Comparison of ENCODE assay signal across 1 fruit fly cellular context in the genomic region with DNA sequence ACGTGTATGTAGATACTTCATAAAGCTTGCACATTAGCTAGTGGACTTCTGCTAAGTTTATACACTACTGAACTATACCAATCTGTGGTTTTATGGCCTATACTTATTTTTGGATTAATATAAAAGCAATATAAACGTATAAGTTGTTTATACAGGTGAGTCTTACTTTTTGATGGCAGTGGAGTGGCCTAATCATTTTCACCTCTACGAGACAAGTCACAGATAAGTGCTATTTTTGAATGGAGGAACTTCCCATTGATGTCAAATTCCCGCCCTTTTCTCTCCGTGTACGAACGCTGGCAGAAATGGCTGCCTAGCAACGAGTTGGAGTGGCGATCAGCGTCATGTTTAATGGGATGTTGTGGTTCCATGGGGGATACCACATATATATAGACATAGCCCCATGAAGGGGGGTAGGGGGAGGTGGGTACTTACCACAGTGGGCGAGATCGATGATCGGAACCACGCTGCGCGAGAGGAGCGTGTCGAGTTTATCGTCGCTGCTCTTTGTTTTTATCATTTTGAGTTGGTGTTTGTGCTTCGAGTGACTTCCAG.
TF ChIP-seq lines count a peak whose summit lies in the region.

No protein-coding gene starts in this region.

TF ChIP-seq in whole organism, embryonic, 481 proteins besides CTCF, POLR2A, EP300 and RAD21 (continued from another document):
- TF ChIP-seq ewg (GFP tag; optimal IDR thresholded peaks at IDR 0.05; lab: Kevin White, UChicago) (no peak), sens-2 (GFP tag; IDR thresholded peaks at IDR 0.05; lab: Robert Waterston, UW) (no peak), inv (GFP tag; IDR thresholded peaks at IDR 0.05; lab: Robert Waterston, UW; ENCODE audit: partially characterized antibody) (no peak), CG16813 (GFP tag; IDR thresholded peaks at IDR 0.05; lab: Robert Waterston, UW; ENCODE audit: partially characterized antibody) (no peak), CG9932 (GFP tag; IDR thresholded peaks at IDR 0.05; lab: Robert Waterston, UW) (no peak), CG11695 (GFP tag; IDR thresholded peaks at IDR 0.05; lab: Robert Waterston, UW) (0 out of 3 replicates have a peak, but pooled peaks have one; percentile 16), Abd-B (GFP tag; optimal IDR thresholded peaks at IDR 0.05; lab: Kevin White, UChicago) (peak; percentile 45), E2f1 (GFP tag; IDR thresholded peaks at IDR 0.05; lab: Robert Waterston, UW) (no peak), CG6765 (GFP tag; optimal IDR thresholded peaks at IDR 0.05; lab: Kevin White, UChicago) (no peak), Ada2b (GFP tag; IDR thresholded peaks at IDR 0.05; lab: Robert Waterston, UW) (peak; percentile 13; the same call in 1 of the 2 replicates), CG14050 (GFP tag; IDR thresholded peaks at IDR 0.05; lab: Robert Waterston, UW) (no peak), CG4820 (GFP tag; optimal IDR thresholded peaks at IDR 0.05; lab: Kevin White, UChicago) (no peak), HmgD (GFP tag; optimal IDR thresholded peaks at IDR 0.05; lab: Kevin White, UChicago) (no peak), CG8478 (optimal IDR thresholded peaks at IDR 0.05; lab: Kevin White, UChicago) (no peak), CG6254 (GFP tag; optimal IDR thresholded peaks at IDR 0.05; lab: Kevin White, UChicago) (no peak), CG12071 (GFP tag; optimal IDR thresholded peaks at IDR 0.05; lab: Kevin White, UChicago) (no peak), sima (GFP tag; optimal IDR thresholded peaks at IDR 0.05; lab: Kevin White, UChicago) (no peak), CG7372 (GFP tag; IDR thresholded peaks at IDR 0.05; lab: Robert Waterston, UW) (peak; percentile 7; the same call in 1 of the 2 replicates), Adf1 (GFP tag; IDR thresholded peaks at IDR 0.05; lab: Robert Waterston, UW) (no peak), Lpt (GFP tag; optimal IDR thresholded peaks at IDR 0.05; lab: Kevin White, UChicago) (no peak), CG15696 (tag; optimal IDR thresholded peaks at IDR 0.05; lab: Kevin White, UChicago) (no peak)
TF ChIP-seq in whole organism, embryonic: peak in this region for 127.
